Worm (Caenorhabditis elegans) whole organism, L1 larva: ENCODE data around the gene F25B5.5.

Source experiments
- C16A3.4 ChIP-seq: fragments of 150-350 bp; optimal IDR thresholded peaks from 2 replicates; lab custom pipeline; 2014; ENCODE audit warnings: missing biosample characterization, missing genetic modification characterization
- F16B12.6 ChIP-seq: fragments of 150-350 bp; optimal IDR thresholded peaks from 2 replicates; lab custom pipeline; 2014; ENCODE audit warnings: missing biosample characterization, missing genetic modification characterization
- aha-1 ChIP-seq: fragments of 150-350 bp; optimal IDR thresholded peaks from 2 replicates; lab custom pipeline; 2014; ENCODE audit warnings: missing biosample characterization, missing genetic modification characterization
- alr-1 ChIP-seq: fragments of 200-800 bp; sonication (Bioruptor generic); optimal IDR thresholded peaks from 2 replicates; lab custom pipeline; 2018; ENCODE audit warnings: borderline replicate concordance, mild to moderate bottlenecking, missing genetic modification characterization, missing compliant biosample characterization
- ama-1 ChIP-seq: fragments of 150-350 bp; optimal IDR thresholded peaks from 2 replicates; lab custom pipeline; 2014
- blmp-1 ChIP-seq: fragments of 150-350 bp; optimal IDR thresholded peaks from 2 replicates; lab custom pipeline; 2014; ENCODE audit warnings: missing biosample characterization, missing genetic modification characterization
- ceh-8 ChIP-seq: fragments of 200-800 bp; sonication (Bioruptor generic); optimal IDR thresholded peaks from 2 replicates; lab custom pipeline; 2018; ENCODE audit warnings: mild to moderate bottlenecking, missing genetic modification characterization, moderate library complexity, missing compliant biosample characterization
- ces-1 ChIP-seq: fragments of 150-350 bp; optimal IDR thresholded peaks from 2 replicates; lab custom pipeline; 2014; ENCODE audit warnings: missing biosample characterization, missing genetic modification reagents, missing genetic modification characterization
- dpl-1 ChIP-seq, 3 experiments: fragments of 150-350 bp in 2 of 3; sonication (generic microtip) in 1 of 3; optimal IDR thresholded peaks; 2 replicates each; lab custom pipeline; 2014 to 2017; ENCODE audit warnings: missing biosample characterization in 3 of 3, missing genetic modification characterization in 3 of 3, missing genetic modification reagents in 3 of 3
- efl-1 ChIP-seq, 4 experiments: fragments of 150-350 bp; optimal IDR thresholded peaks in 3 of 4; peaks in 1 of 4; 1 replicate in 1 of 4; 2 replicates in 3 of 4; lab custom pipeline; 2014; ENCODE audit warnings: missing biosample characterization in 2 of 4, missing genetic modification characterization in 2 of 4, missing genetic modification reagents in 2 of 4
- elt-2 ChIP-seq: sonication (generic microtip); optimal IDR thresholded peaks from 2 replicates; lab custom pipeline; 2016; ENCODE audit warnings: missing genetic modification characterization, mild to moderate bottlenecking, inconsistent platforms, missing compliant biosample characterization, missing genetic modification reagents
- irx-1 ChIP-seq: sonication (generic microtip); optimal IDR thresholded peaks from 2 replicates; lab custom pipeline; 2016; ENCODE audit warnings: missing genetic modification characterization, missing compliant biosample characterization
- lin-14 ChIP-seq: fragments of 200-800 bp; sonication (Bioruptor generic); optimal IDR thresholded peaks from 2 replicates; lab custom pipeline; 2018; ENCODE audit warnings: mild to moderate bottlenecking, missing genetic modification characterization, moderate library complexity, missing compliant biosample characterization
- lin-15B ChIP-seq: fragments of 150-350 bp; sonication (generic microtip); optimal IDR thresholded peaks from 3 replicates; lab custom pipeline; 2014; ENCODE audit warnings: missing biosample characterization, missing genetic modification characterization
- lin-35 ChIP-seq, 2 experiments: fragments of 150-350 bp; optimal IDR thresholded peaks; 2 replicates each; lab custom pipeline; 2014; ENCODE audit warnings: missing biosample characterization in 2 of 2, missing genetic modification characterization in 2 of 2, missing genetic modification reagents in 2 of 2
- lsy-2 ChIP-seq, 2 experiments: fragments of 150-350 bp; optimal IDR thresholded peaks; 2 replicates each; lab custom pipeline; 2014; ENCODE audit warnings: missing biosample characterization in 2 of 2, missing genetic modification characterization in 2 of 2
- mef-2 ChIP-seq: fragments of 150-350 bp; optimal IDR thresholded peaks from 2 replicates; lab custom pipeline; 2014; ENCODE audit warnings: missing biosample characterization, missing genetic modification characterization
- mep-1 ChIP-seq: fragments of 150-350 bp; optimal IDR thresholded peaks from 2 replicates; lab custom pipeline; 2014; ENCODE audit warnings: missing biosample characterization, missing genetic modification characterization
- nhr-11 ChIP-seq: fragments of 150-350 bp; optimal IDR thresholded peaks from 2 replicates; lab custom pipeline; 2014; ENCODE audit warnings: missing biosample characterization, missing genetic modification characterization
- nhr-20 ChIP-seq: sonication (generic microtip); optimal IDR thresholded peaks from 2 replicates; lab custom pipeline; 2016; ENCODE audit warnings: mild to moderate bottlenecking, missing genetic modification characterization, missing compliant biosample characterization
- nhr-71 ChIP-seq: sonication (generic microtip); optimal IDR thresholded peaks from 2 replicates; lab custom pipeline; 2016; ENCODE audit warnings: mild to moderate bottlenecking, missing genetic modification characterization, moderate library complexity, missing compliant biosample characterization
- nhr-85 ChIP-seq: sonication (generic microtip); peaks from one replicate; lab custom pipeline; 2016; ENCODE audit warnings: missing genetic modification characterization, inconsistent platforms, missing compliant biosample characterization
- nhr-90 ChIP-seq: sonication (generic microtip); optimal IDR thresholded peaks from 2 replicates; lab custom pipeline; 2016; ENCODE audit warnings: mild to moderate bottlenecking, missing genetic modification characterization, missing compliant biosample characterization; ENCODE audit not compliant: poor library complexity
- pax-3 ChIP-seq: fragments of 200-800 bp; sonication (Bioruptor generic); optimal IDR thresholded peaks from 2 replicates; lab custom pipeline; 2018; ENCODE audit warnings: mild to moderate bottlenecking, missing genetic modification characterization, moderate library complexity, missing compliant biosample characterization
- rnt-1 ChIP-seq: sonication (generic microtip); optimal IDR thresholded peaks from 2 replicates; lab custom pipeline; 2016; ENCODE audit warnings: mild to moderate bottlenecking, missing genetic modification characterization, moderate library complexity, missing compliant biosample characterization
- skn-1 ChIP-seq: fragments of 150-350 bp; optimal IDR thresholded peaks from 2 replicates; lab custom pipeline; 2014; ENCODE audit warnings: missing biosample characterization, missing genetic modification characterization
- snu-23 ChIP-seq: sonication (generic microtip); optimal IDR thresholded peaks from 2 replicates; lab custom pipeline; 2016; ENCODE audit warnings: missing genetic modification characterization, missing compliant biosample characterization
- tbx-2 ChIP-seq: sonication (generic microtip); optimal IDR thresholded peaks from 2 replicates; lab custom pipeline; 2016; ENCODE audit warnings: missing genetic modification characterization, missing compliant biosample characterization
- unc-98 ChIP-seq: fragments of 200-800 bp; sonication (Bioruptor generic); IDR thresholded peaks from 2 replicates; pipeline ENCODE4 v1.3.6; 2022; ENCODE audit warnings: missing genetic modification characterization, missing compliant biosample characterization
- zip-4 ChIP-seq: fragments of 200-800 bp; sonication (Bioruptor generic); optimal IDR thresholded peaks from 2 replicates; lab custom pipeline; 2018; ENCODE audit warnings: mild to moderate bottlenecking, missing genetic modification characterization, moderate library complexity, missing compliant biosample characterization
- ztf-4 ChIP-seq: fragments of 150-350 bp; optimal IDR thresholded peaks from 2 replicates; lab custom pipeline; 2014; ENCODE audit warnings: missing biosample characterization, missing genetic modification characterization

F25B5.5 gene

ce11 chrIII:5961560-5961959 is 15.6 kb upstream of the F25B5.5 start (continued):
- no peak for TF ChIP-seq unc-98 (GFP tag; lab: Robert Waterston, UW)

ce11 chrIII:5959049-5959448 is 13.1 kb upstream of the F25B5.5 start:
- TF ChIP-seq lin-14 (peak; percentile 11), nhr-11 (tag; lab: Kevin White, UChicago) (no peak), efl-1 (optimal IDR thresholded peaks at IDR 0.05; lab: Kevin White, UChicago) (peak; percentile 4 to 74), efl-1 (GFP tag; optimal IDR thresholded peaks at IDR 0.05 in 1 of 2; lab: Kevin White, UChicago) (peak; percentile 69 to 98), pax-3 (tag; lab: Kevin White, UChicago) (no peak), lsy-2 (tag; optimal IDR thresholded peaks at IDR 0.05; lab: Kevin White, UChicago) (peak in 1 of 2 experiments; percentile 20), aha-1 (tag; lab: Kevin White, UChicago) (no peak), lin-35 (GFP tag; optimal IDR thresholded peaks at IDR 0.05; lab: Kevin White, UChicago) (peak; percentile 56 to 90), dpl-1 (GFP tag; optimal IDR thresholded peaks at IDR 0.05; lab: Kevin White, UChicago) (peak; percentile 1 to 76 (median 71)), lin-15B (peak; percentile 6), rnt-1 (tag; lab: Kevin White, UChicago) (peak; percentile 39), nhr-20 (tag; lab: Kevin White, UChicago) (no peak), nhr-85 (tag; lab: Kevin White, UChicago) (no peak), elt-2 (tag; lab: Kevin White, UChicago) (no peak)
- TF ChIP-seq, all 84 proteins: peak for 7

ce11 chrIII:5958172-5958886 is 12.4 kb upstream of the F25B5.5 start, which contains the start of the genes nono-1 and nop-1:
TSS of gene nono-1 (minus strand) at chrIII:5958246.
TSS of gene nop-1 (plus strand) at chrIII:5958722.
- no peak for TF ChIP-seq F16B12.6
- TF ChIP-seq blmp-1 (tag; lab: Kevin White, UChicago): peak; percentile 70
- no peak for TF ChIP-seq snu-23
- TF ChIP-seq lin-14: peak; percentile 56
- TF ChIP-seq elt-2 (tag; lab: Kevin White, UChicago): no peak
- no peak for TF ChIP-seq alr-1
- peak; percentile 56 for TF ChIP-seq mep-1 (tag; lab: Kevin White, UChicago)
- TF ChIP-seq ztf-4: no peak

- TF ChIP-seq lin-14 (no peak), efl-1 (optimal IDR thresholded peaks at IDR 0.05; lab: Kevin White, UChicago) (no peak), efl-1 (GFP tag; optimal IDR thresholded peaks at IDR 0.05 in 1 of 2; lab: Kevin White, UChicago) (no peak), snu-23 (no peak), ces-1 (GFP tag; lab: Kevin White, UChicago) (no peak), aha-1 (tag; lab: Kevin White, UChicago) (no peak), irx-1 (tag; lab: Kevin White, UChicago) (no peak), tbx-2 (tag; lab: Kevin White, UChicago) (no peak), mef-2 (tag; lab: Kevin White, UChicago) (no peak), C16A3.4 (tag; lab: Kevin White, UChicago) (no peak), skn-1 (no peak)
Measured at ce11 chrIII:5953913-5954290, 8.0 kb upstream of the F25B5.5 start.

ce11 chrIII:5953041-5953912 is 7.4 kb upstream of the F25B5.5 start:
- TF ChIP-seq nhr-85 (tag; lab: Kevin White, UChicago) (peak; percentile 58), zip-4 (GFP tag; lab: Kevin White, UChicago) (no peak), ces-1 (GFP tag; lab: Kevin White, UChicago) (no peak), efl-1 (optimal IDR thresholded peaks at IDR 0.05; lab: Kevin White, UChicago) (no peak), efl-1 (GFP tag; optimal IDR thresholded peaks at IDR 0.05 in 1 of 2; lab: Kevin White, UChicago) (peak in 1 of 2 experiments; percentile 20), ama-1 (lab: Kevin White, UChicago) (peak; percentile 9), ceh-8 (no peak), snu-23 (peak; percentile 5), lin-35 (GFP tag; optimal IDR thresholded peaks at IDR 0.05; lab: Kevin White, UChicago) (peak in 1 of 2 experiments; percentile 5), nhr-90 (tag; lab: Kevin White, UChicago) (peak; percentile 4), nhr-71 (tag; lab: Kevin White, UChicago) (peak; percentile 28), nhr-20 (tag; lab: Kevin White, UChicago) (no peak)
